Worm (Caenorhabditis elegans): ENCODE data around the gene F55F10.1.

Gene F55F10.1

ce11 chrIV:4403870-4404269, 43.2 kb downstream of the F55F10.1 start:
- TF ChIP-seq ces-1 (GFP tag; optimal IDR thresholded peaks at IDR 0.05) (peak; percentile 73), nhr-237 (tag; optimal IDR thresholded peaks at IDR 0.05) (no peak), unc-62 (GFP tag; optimal IDR thresholded peaks at IDR 0.05 in 1 of 2) (peak in 1 of 2 experiments; percentile 48), unc-62 (tag; optimal IDR thresholded peaks at IDR 0.05) (no peak), ceh-82 (tag; optimal IDR thresholded peaks at IDR 0.05) (no peak), mes-2 (tag; optimal IDR thresholded peaks at IDR 0.05; ENCODE audit: poor library complexity, severe bottlenecking) (no peak), sdz-12 (GFP tag; optimal IDR thresholded peaks at IDR 0.05) (no peak), spr-1 (tag; optimal IDR thresholded peaks at IDR 0.05) (no peak), ama-1 (optimal IDR thresholded peaks at IDR 0.05) (peak; percentile 33), nhr-25 (tag; optimal IDR thresholded peaks at IDR 0.05; ENCODE audit: borderline replicate concordance, insufficient read depth) (peak; percentile 37), lim-7 (GFP tag; IDR thresholded peaks at IDR 0.05) (0 out of 2 replicates have a peak, but pooled peaks have one; percentile 12), ctbp-1 (GFP tag; IDR thresholded peaks at IDR 0.05) (0 out of 2 replicates have a peak, but pooled peaks have one; percentile 41), ZK337.2 (GFP tag; IDR thresholded peaks at IDR 0.05) (no peak), tra-1 (GFP tag; IDR thresholded peaks at IDR 0.05) (no peak), nhr-111 (GFP tag; optimal IDR thresholded peaks at IDR 0.05) (no peak), unc-39 (tag; optimal IDR thresholded peaks at IDR 0.05) (no peak), skn-1 (tag; optimal IDR thresholded peaks at IDR 0.05) (no peak), lsy-2 (tag; optimal IDR thresholded peaks at IDR 0.05) (peak in 1 of 2 experiments; percentile 3), ceh-62 (tag; optimal IDR thresholded peaks at IDR 0.05) (no peak), duxl-1 (tag; optimal IDR thresholded peaks at IDR 0.05; ENCODE audit: poor library complexity) (no peak), ZK546.5 (tag; optimal IDR thresholded peaks at IDR 0.05) (no peak), mep-1 (tag; optimal IDR thresholded peaks at IDR 0.05) (peak; percentile 5), nhr-28 (tag; optimal IDR thresholded peaks at IDR 0.05) (peak; percentile 3), T26A8.4 (GFP tag; IDR thresholded peaks at IDR 0.05) (peak; percentile 31; the same call in 1 of the 2 replicates), lir-3 (tag; optimal IDR thresholded peaks at IDR 0.05) (no peak), hmg-1.1 (GFP tag; IDR thresholded peaks at IDR 0.05) (0 out of 2 replicates have a peak, but pooled peaks have one; percentile 16), rbr-2 (tag; optimal IDR thresholded peaks at IDR 0.05) (peak; percentile 12)

DNA sequence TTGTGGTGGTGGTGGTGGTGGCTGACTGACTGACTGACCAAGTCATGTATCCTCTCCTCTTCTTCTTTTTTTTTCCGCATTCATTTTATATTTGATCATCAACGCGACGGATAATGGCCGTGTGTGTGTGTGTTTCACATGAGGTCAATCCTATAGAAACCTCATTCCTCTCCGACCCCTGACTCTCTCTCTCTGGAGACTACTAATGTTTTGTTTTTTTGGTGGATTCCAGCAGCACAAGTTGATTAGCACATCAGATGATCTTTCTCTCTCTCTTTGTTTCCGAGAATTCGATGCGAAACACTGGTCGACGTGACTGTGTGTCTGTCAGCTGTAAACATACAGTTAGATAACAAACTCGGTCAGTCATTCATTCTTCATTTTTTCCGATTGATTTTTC, 44.5 kb downstream of the F55F10.1 start, which contains the start of gene Y24D9A.7:
Gene Y24D9A.7, minus strand, starts transcription at position 46 of the 400 bp plus-strand sequence.
- TF ChIP-seq F26F4.8 (GFP tag; conservative IDR thresholded peaks at IDR 0.05) (no peak), spr-3 (GFP tag; optimal IDR thresholded peaks at IDR 0.05) (no peak), egl-27 (tag; optimal IDR thresholded peaks at IDR 0.05) (no peak), hif-1 (tag; optimal IDR thresholded peaks at IDR 0.05) (peak in 1 of 2 experiments; percentile 2), fos-1 (tag; optimal IDR thresholded peaks at IDR 0.05) (no peak), lin-15B (tag; optimal IDR thresholded peaks at IDR 0.05) (no peak), D1046.2 (GFP tag; IDR thresholded peaks at IDR 0.05) (no peak), unc-62 (GFP tag; optimal IDR thresholded peaks at IDR 0.05 in 1 of 2) (no peak), unc-62 (tag; optimal IDR thresholded peaks at IDR 0.05) (no peak), tag-97 (GFP tag; IDR thresholded peaks at IDR 0.05) (no peak), ztf-7 (tag; optimal IDR thresholded peaks at IDR 0.05) (no peak), nhr-111 (GFP tag; optimal IDR thresholded peaks at IDR 0.05) (no peak), hlh-30 (tag; optimal IDR thresholded peaks at IDR 0.05; ENCODE audit: insufficient read depth) (peak; percentile 93), mep-1 (tag; optimal IDR thresholded peaks at IDR 0.05) (peak; percentile 18), zfp-3 (GFP tag; conservative IDR thresholded peaks at IDR 0.05) (no peak), lsy-2 (tag; optimal IDR thresholded peaks at IDR 0.05) (peak in 1 of 2 experiments; percentile 29), fkh-10 (GFP tag; optimal IDR thresholded peaks at IDR 0.05) (no peak), hlh-11 (tag; optimal IDR thresholded peaks at IDR 0.05) (peak; percentile 42), zip-2 (tag; optimal IDR thresholded peaks at IDR 0.05) (no peak), dmd-6 (GFP tag; IDR thresholded peaks at IDR 0.05) (peak; percentile 58), F37D6.2 (tag; optimal IDR thresholded peaks at IDR 0.05) (no peak), lim-7 (GFP tag; IDR thresholded peaks at IDR 0.05) (no peak), T26A8.4 (GFP tag; IDR thresholded peaks at IDR 0.05) (no peak), dve-1 (tag; optimal IDR thresholded peaks at IDR 0.05; ENCODE audit: insufficient read depth) (peak; percentile 54), hmg-1.1 (GFP tag; IDR thresholded peaks at IDR 0.05) (no peak), nhr-102 (tag; optimal IDR thresholded peaks at IDR 0.05) (peak; percentile 19), nhr-77 (tag; optimal IDR thresholded peaks at IDR 0.05) (no peak), ceh-32 (tag; optimal IDR thresholded peaks at IDR 0.05; ENCODE audit: poor library complexity) (no peak), nhr-25 (tag; optimal IDR thresholded peaks at IDR 0.05; ENCODE audit: borderline replicate concordance, insufficient read depth) (no peak), aha-1 (tag) (no peak), nhr-28 (tag; optimal IDR thresholded peaks at IDR 0.05) (peak; percentile 56), madf-5 (GFP tag; IDR thresholded peaks at IDR 0.05) (no peak), spr-1 (tag; optimal IDR thresholded peaks at IDR 0.05) (no peak)

Data from whole organism, L4 larva.